Fruit fly (Drosophila melanogaster) whole organism, embryonic: ENCODE measurements around the gene Glys.

Experiments used
- Aef1 ChIP-seq: fragments of 200-800 bp; sonication (Bioruptor generic); IDR thresholded peaks from 3 replicates; pipeline ENCODE4 v1.3.6; 2022; ENCODE audit warnings: missing biosample characterization, missing genetic modification characterization
- Atf-2 ChIP-seq: fragments of 200-800 bp; sonication (Bioruptor generic); optimal IDR thresholded peaks from 2 replicates; lab custom pipeline; 2016; ENCODE audit warnings: missing biosample characterization, missing genetic modification characterization
- CG10274 ChIP-seq: fragments of 200-800 bp; sonication (Bioruptor generic); optimal IDR thresholded peaks from 3 replicates; lab custom pipeline; 2017; ENCODE audit warnings: missing biosample characterization, mild to moderate bottlenecking, missing genetic modification characterization
- CG10462 ChIP-seq: fragments of 200-800 bp; sonication (Bioruptor generic); optimal IDR thresholded peaks from 2 replicates; lab custom pipeline; 2016; ENCODE audit warnings: missing biosample characterization, missing genetic modification characterization
- CG12219 ChIP-seq: fragments of 200-800 bp; sonication (Bioruptor generic); optimal IDR thresholded peaks from 3 replicates; lab custom pipeline; 2018; ENCODE audit warnings: missing biosample characterization, mild to moderate bottlenecking, missing genetic modification characterization
- CG12659 ChIP-seq: fragments of 200-800 bp; sonication (Bioruptor generic); optimal IDR thresholded peaks from 3 replicates; lab custom pipeline; 2017; ENCODE audit warnings: mild to moderate bottlenecking, missing biosample characterization, missing genetic modification reagents, missing genetic modification characterization
- CG12769 ChIP-seq: fragments of 200-800 bp; sonication (Bioruptor generic); optimal IDR thresholded peaks from 2 replicates; lab custom pipeline; 2019; ENCODE audit warnings: missing biosample characterization, mild to moderate bottlenecking, missing genetic modification characterization, moderate library complexity
- CG14965 ChIP-seq: fragments of 200-800 bp; sonication (Bioruptor generic); optimal IDR thresholded peaks from 2 replicates; lab custom pipeline; 2016; ENCODE audit warnings: missing biosample characterization, missing genetic modification characterization, borderline replicate concordance
- CG15514 ChIP-seq: fragments of 200-800 bp; sonication (Bioruptor generic); optimal IDR thresholded peaks from 3 replicates; lab custom pipeline; 2017; ENCODE audit warnings: missing biosample characterization, missing genetic modification characterization, mild to moderate bottlenecking, moderate library complexity, missing genetic modification reagents
- CG15601 ChIP-seq: fragments of 200-800 bp; sonication (Bioruptor generic); optimal IDR thresholded peaks from 3 replicates; lab custom pipeline; 2019; ENCODE audit warnings: missing biosample characterization, mild to moderate bottlenecking, missing genetic modification characterization, moderate library complexity
- CG17829 ChIP-seq: fragments of 200-800 bp; optimal IDR thresholded peaks from 2 replicates; lab custom pipeline; 2019; ENCODE audit warnings: missing biosample characterization, mild to moderate bottlenecking, missing genetic modification characterization, moderate library complexity
- CG18011 ChIP-seq: fragments of 200-800 bp; sonication (Bioruptor generic); optimal IDR thresholded peaks from 2 replicates; lab custom pipeline; 2017; ENCODE audit warnings: missing biosample characterization, missing genetic modification characterization, mild to moderate bottlenecking, moderate library complexity, missing genotype
- CG2202 ChIP-seq: fragments of 200-800 bp; sonication (Bioruptor generic); optimal IDR thresholded peaks from 2 replicates; lab custom pipeline; 2018; ENCODE audit warnings: missing biosample characterization, mild to moderate bottlenecking, missing genetic modification characterization
- CG3847 ChIP-seq: fragments of 200-800 bp; sonication (Bioruptor generic); IDR thresholded peaks from 2 replicates; pipeline ENCODE4 v1.3.6; 2022; ENCODE audit warnings: missing biosample characterization, missing genetic modification characterization
- CG42726 ChIP-seq: fragments of 200-800 bp; sonication (Bioruptor generic); IDR thresholded peaks from 2 replicates; pipeline ENCODE4 v1.3.6; 2022; ENCODE audit warnings: missing biosample characterization, missing genetic modification characterization; ENCODE audit not compliant: partially characterized antibody
- CG4282 ChIP-seq: fragments of 200-800 bp; sonication (Bioruptor generic); optimal IDR thresholded peaks from 2 replicates; lab custom pipeline; 2016; ENCODE audit warnings: missing biosample characterization, missing genetic modification characterization
- CG4854 ChIP-seq: fragments of 200-800 bp; sonication (Bioruptor generic); optimal IDR thresholded peaks from 2 replicates; lab custom pipeline; 2016; ENCODE audit warnings: missing biosample characterization, missing genetic modification characterization, inconsistent platforms
- CG6689 ChIP-seq: fragments of 200-800 bp; sonication (Bioruptor generic); IDR thresholded peaks from 2 replicates; pipeline ENCODE4 v1.3.6; 2022; ENCODE audit warnings: missing biosample characterization, missing genetic modification characterization
- CG7556 ChIP-seq: fragments of 200-800 bp; sonication (Bioruptor generic); optimal IDR thresholded peaks from 2 replicates; lab custom pipeline; 2017; ENCODE audit warnings: missing biosample characterization, mild to moderate bottlenecking, missing genetic modification characterization
- CG9215 ChIP-seq: fragments of 200-800 bp; sonication (Bioruptor generic); IDR thresholded peaks from 2 replicates; pipeline ENCODE4 v1.3.6; 2022; ENCODE audit warnings: missing biosample characterization, missing genetic modification characterization
- CG9817 ChIP-seq: fragments of 200-800 bp; sonication (Bioruptor generic); optimal IDR thresholded peaks from 2 replicates; lab custom pipeline; 2018; ENCODE audit warnings: missing biosample characterization, mild to moderate bottlenecking, missing genetic modification characterization, moderate library complexity
- CG9876 ChIP-seq: fragments of 200-800 bp; sonication (Bioruptor generic); optimal IDR thresholded peaks from 2 replicates; lab custom pipeline; 2016; ENCODE audit warnings: missing biosample characterization, missing genetic modification characterization
- Dll ChIP-seq: fragments of 200-800 bp; sonication (Bioruptor generic); IDR thresholded peaks from 4 replicates; pipeline ENCODE4 v1.3.6; 2022; ENCODE audit warnings: missing biosample characterization, missing genetic modification characterization; ENCODE audit not compliant: partially characterized antibody
- E2f1 ChIP-seq: fragments of 200-800 bp; sonication (Bioruptor generic); IDR thresholded peaks from 2 replicates; pipeline ENCODE4 v1.3.6; 2022; ENCODE audit warnings: missing biosample characterization, missing genetic modification characterization
- E2f2 ChIP-seq: fragments of 200-800 bp; sonication (Bioruptor generic); IDR thresholded peaks from 2 replicates; pipeline ENCODE4 v1.3.6; 2022; ENCODE audit warnings: missing biosample characterization, missing genetic modification characterization
- Fer3 ChIP-seq: fragments of 200-800 bp; sonication (Bioruptor generic); optimal IDR thresholded peaks from 2 replicates; lab custom pipeline; 2018; ENCODE audit warnings: missing biosample characterization, mild to moderate bottlenecking, missing genetic modification characterization, moderate library complexity
- GATAe ChIP-seq: fragments of 200-800 bp; sonication (Bioruptor generic); conservative IDR thresholded peaks from 2 replicates; pipeline ENCODE4 v1.3.6; 2022; ENCODE audit warnings: missing biosample characterization, missing genetic modification characterization
- HLH3B ChIP-seq: fragments of 200-800 bp; sonication (Bioruptor generic); IDR thresholded peaks from 2 replicates; pipeline ENCODE4 v1.3.6; 2022; ENCODE audit warnings: missing biosample characterization, missing genetic modification characterization
- HmgD ChIP-seq: fragments of 200-800 bp; sonication (Bioruptor generic); optimal IDR thresholded peaks from 3 replicates; lab custom pipeline; 2016; ENCODE audit warnings: missing biosample characterization, missing genetic modification characterization
- Meics ChIP-seq: fragments of 200-800 bp; sonication (Bioruptor generic); optimal IDR thresholded peaks from 2 replicates; lab custom pipeline; 2017; ENCODE audit warnings: missing biosample characterization, mild to moderate bottlenecking, missing genetic modification characterization
- Ptx1 ChIP-seq: fragments of 200-800 bp; sonication (Bioruptor generic); IDR thresholded peaks from 2 replicates; pipeline ENCODE4 v1.3.6; 2022; ENCODE audit warnings: missing biosample characterization, missing genetic modification characterization
- YL-1 ChIP-seq: fragments of 200-800 bp; sonication (Bioruptor generic); optimal IDR thresholded peaks from 3 replicates; lab custom pipeline; 2017; ENCODE audit warnings: missing biosample characterization, mild to moderate bottlenecking, missing genetic modification characterization
- abd-A ChIP-seq: fragments of 200-800 bp; sonication (Bioruptor generic); optimal IDR thresholded peaks from 3 replicates; lab custom pipeline; 2019; ENCODE audit warnings: missing biosample characterization, mild to moderate bottlenecking, missing genetic modification characterization, moderate library complexity
- ac ChIP-seq: fragments of 200-800 bp; sonication (Bioruptor generic); optimal IDR thresholded peaks from 3 replicates; lab custom pipeline; 2017; ENCODE audit warnings: missing biosample characterization, mild to moderate bottlenecking, missing genetic modification characterization
- aop ChIP-seq: fragments of 200-800 bp; sonication (Bioruptor generic); IDR thresholded peaks from 2 replicates; pipeline ENCODE4 v1.3.6; 2022; ENCODE audit warnings: missing biosample characterization, missing genetic modification characterization
- ase ChIP-seq: fragments of 200-800 bp; sonication (Bioruptor generic); IDR thresholded peaks from 3 replicates; pipeline ENCODE4 v1.3.6; 2022; ENCODE audit warnings: missing biosample characterization, missing genetic modification characterization
- bigmax ChIP-seq: fragments of 200-800 bp; sonication (Bioruptor generic); optimal IDR thresholded peaks from 2 replicates; lab custom pipeline; 2018; ENCODE audit warnings: missing biosample characterization, mild to moderate bottlenecking, missing genetic modification characterization
- crol ChIP-seq: fragments of 200-800 bp; sonication (Bioruptor generic); IDR thresholded peaks from 2 replicates; pipeline ENCODE4 v1.3.6; 2022; ENCODE audit warnings: missing biosample characterization, missing genetic modification characterization
- disco-r ChIP-seq: fragments of 200-800 bp; sonication (Bioruptor generic); optimal IDR thresholded peaks from 2 replicates; lab custom pipeline; 2016; ENCODE audit warnings: missing biosample characterization, missing genetic modification characterization
- esg ChIP-seq: fragments of 200-800 bp; sonication (Bioruptor generic); conservative IDR thresholded peaks from 2 replicates; pipeline ENCODE4 v1.3.6; 2022; ENCODE audit warnings: missing biosample characterization, missing genetic modification characterization
- eve ChIP-seq, 2 experiments: fragments of >200 bp; optimal IDR thresholded peaks; 2 replicates each; lab custom pipeline; 2017; ENCODE audit warnings: missing biosample characterization in 2 of 2, missing genetic modification characterization in 2 of 2
- ftz-f1 ChIP-seq: fragments of 200-800 bp; sonication (Bioruptor generic); optimal IDR thresholded peaks from 2 replicates; lab custom pipeline; 2016; ENCODE audit warnings: missing biosample characterization, missing genetic modification characterization
- hkb ChIP-seq, 2 experiments: fragments of 200-800 bp in 1 of 2; fragments of >200 bp in 1 of 2; sonication (Bioruptor generic) in 1 of 2; IDR thresholded peaks in 1 of 2; optimal IDR thresholded peaks in 1 of 2; 2 replicates each; pipeline versions ENCODE4 v1.3.6 to Lab custom; 2017 to 2022; ENCODE audit warnings: missing biosample characterization in 1 of 2, missing genetic modification characterization in 1 of 2
- ind ChIP-seq: fragments of 200-800 bp; sonication (Bioruptor generic); optimal IDR thresholded peaks from 3 replicates; lab custom pipeline; 2016; ENCODE audit warnings: missing biosample characterization, missing genetic modification characterization
- mam ChIP-seq: fragments of 200-800 bp; sonication (Bioruptor generic); optimal IDR thresholded peaks from 3 replicates; lab custom pipeline; 2016; ENCODE audit warnings: missing biosample characterization, missing genetic modification characterization
- onecut ChIP-seq: fragments of 200-800 bp; sonication (Bioruptor generic); IDR thresholded peaks from 2 replicates; pipeline ENCODE4 v1.3.6; 2022; ENCODE audit warnings: missing biosample characterization, missing genetic modification characterization
- pho ChIP-seq: fragments of 200-800 bp; sonication (Bioruptor generic); optimal IDR thresholded peaks from 2 replicates; lab custom pipeline; 2016; ENCODE audit warnings: missing biosample characterization, missing genetic modification characterization
- slbo ChIP-seq: fragments of 200-800 bp; sonication (Bioruptor generic); IDR thresholded peaks from 2 replicates; pipeline ENCODE4 v1.3.6; 2022; ENCODE audit warnings: missing biosample characterization, missing genetic modification characterization
- twi ChIP-seq: fragments of 200-800 bp; optimal IDR thresholded peaks from 2 replicates; lab custom pipeline; 2019; ENCODE audit warnings: missing biosample characterization, mild to moderate bottlenecking, missing genetic modification characterization, moderate library complexity
- wek ChIP-seq: fragments of 200-800 bp; sonication (Bioruptor generic); optimal IDR thresholded peaks from 3 replicates; lab custom pipeline; 2018; ENCODE audit warnings: missing biosample characterization, mild to moderate bottlenecking, missing genetic modification characterization, moderate library complexity
- zen ChIP-seq: fragments of 200-800 bp; sonication (Bioruptor generic); optimal IDR thresholded peaks from 3 replicates; lab custom pipeline; 2018; ENCODE audit warnings: missing biosample characterization, mild to moderate bottlenecking, missing genetic modification characterization, moderate library complexity

Glys gene

dm6 chr3R:15119730-15120129 is 27.6 kb downstream of the Glys start (continued):
- TF ChIP-seq hkb (optimal IDR thresholded peaks at IDR 0.05; lab: Kevin White, UChicago) = no peak
- TF ChIP-seq hkb (GFP tag; IDR thresholded peaks at IDR 0.05; lab: Robert Waterston, UW) = peak; percentile 9; the same call in 1 of the 2 replicates
- no peak for TF ChIP-seq CG42726 (GFP tag; lab: Robert Waterston, UW)
- TF ChIP-seq CG9876 (GFP tag; lab: Kevin White, UChicago) = no peak
- TF ChIP-seq CG7556 (GFP tag; lab: Kevin White, UChicago) = peak; percentile 26
- TF ChIP-seq Fer3 = peak; percentile 41
- TF ChIP-seq CG9817 (tag; lab: Kevin White, UChicago) = peak; percentile 46
- no peak for TF ChIP-seq CG6689
- TF ChIP-seq crol (GFP tag; lab: Robert Waterston, UW) = no peak
- no peak for TF ChIP-seq HmgD (GFP tag; lab: Kevin White, UChicago)
- no peak for TF ChIP-seq ac
- no peak for TF ChIP-seq CG14965 (GFP tag; lab: Kevin White, UChicago)
- peak; percentile 11 for TF ChIP-seq ind (GFP tag; lab: Kevin White, UChicago)
- TF ChIP-seq Dll (GFP tag; lab: Robert Waterston, UW) = no peak
- no peak for TF ChIP-seq CG17829 (tag; lab: Kevin White, UChicago)
- TF ChIP-seq CG10274 (GFP tag; lab: Kevin White, UChicago) = no peak
- TF ChIP-seq esg (GFP tag; lab: Robert Waterston, UW) = peak; percentile 12; the same call in 1 of the 2 replicates
- no peak for TF ChIP-seq disco-r (GFP tag; lab: Kevin White, UChicago)
- TF ChIP-seq CG9215 (GFP tag; lab: Robert Waterston, UW) = no peak
- no peak for TF ChIP-seq bigmax
- no peak for TF ChIP-seq CG18011
- TF ChIP-seq CG2202 = no peak
- peak; percentile 26 for TF ChIP-seq mam (GFP tag; lab: Kevin White, UChicago)
- no peak for TF ChIP-seq CG10462 (GFP tag; lab: Kevin White, UChicago)
- TF ChIP-seq CG15514 (GFP tag; lab: Kevin White, UChicago) = peak; percentile 22
- no peak for TF ChIP-seq aop (GFP tag; lab: Robert Waterston, UW)
- TF ChIP-seq GATAe = no peak
- TF ChIP-seq HLH3B (GFP tag; lab: Robert Waterston, UW) = peak; percentile 43; the same call in 1 of the 2 replicates
- TF ChIP-seq wek (GFP tag; lab: Kevin White, UChicago) = no peak
- no peak for TF ChIP-seq E2f2
- TF ChIP-seq CG12659 (GFP tag; lab: Kevin White, UChicago) = peak; percentile 10
- no peak for TF ChIP-seq ftz-f1
- no peak for TF ChIP-seq twi
- TF ChIP-seq zen (tag; lab: Kevin White, UChicago) = no peak
- peak; percentile 49 for TF ChIP-seq Meics
- TF ChIP-seq CG4282 (GFP tag; lab: Kevin White, UChicago) = no peak
- no peak for TF ChIP-seq abd-A (tag; lab: Kevin White, UChicago)
- no peak for TF ChIP-seq CG3847 (GFP tag; lab: Robert Waterston, UW)
- peak; percentile 21 for TF ChIP-seq CG12769 (tag; lab: Kevin White, UChicago)
- TF ChIP-seq Aef1 = no peak
- TF ChIP-seq CG15601 (tag; lab: Kevin White, UChicago) = no peak
- peak; percentile 59 for TF ChIP-seq slbo (GFP tag; lab: Robert Waterston, UW)
- no peak for TF ChIP-seq ase
- TF ChIP-seq onecut (GFP tag; lab: Robert Waterston, UW) = no peak
- peak; percentile 9 for TF ChIP-seq pho (GFP tag; lab: Kevin White, UChicago)
- no peak for TF ChIP-seq YL-1 (GFP tag; lab: Kevin White, UChicago)
- peak in 1 of 2 experiments; percentile 21 for TF ChIP-seq eve (GFP tag; optimal IDR thresholded peaks at IDR 0.05; lab: Kevin White, UChicago)
- 0 out of 2 replicates have a peak, but pooled peaks have one; percentile 12 for TF ChIP-seq E2f1 (GFP tag; lab: Robert Waterston, UW)
- TF ChIP-seq CG12219 (GFP tag; lab: Kevin White, UChicago) = peak; percentile 1
- TF ChIP-seq Atf-2 = no peak
- TF ChIP-seq CG4854 (GFP tag; lab: Kevin White, UChicago) = no peak
- TF ChIP-seq Ptx1 (GFP tag; lab: Robert Waterston, UW) = peak; percentile 14; the same call in 1 of the 2 replicates
